Fruit fly (Drosophila melanogaster): ENCODE measurements around the gene side-VII.

dm6 chr3R:9768884-9769283, 29.1 kb upstream of the side-VII start, which contains the start of gene MED6:
- TF ChIP-seq Dad (GFP tag; optimal IDR thresholded peaks at IDR 0.05) (no peak), gfzf (GFP tag; optimal IDR thresholded peaks at IDR 0.05) (no peak), Sry-δ (GFP tag; optimal IDR thresholded peaks at IDR 0.05) (no peak), Tbp (GFP tag; optimal IDR thresholded peaks at IDR 0.05) (no peak), CG9932 (GFP tag; IDR thresholded peaks at IDR 0.05) (no peak), ftz-f1 (GFP tag; optimal IDR thresholded peaks at IDR 0.05) (no peak), ranshi (GFP tag; IDR thresholded peaks at IDR 0.05) (no peak), sens-2 (GFP tag; IDR thresholded peaks at IDR 0.05) (no peak), schlank (tag; optimal IDR thresholded peaks at IDR 0.05) (no peak), Six4 (GFP tag; optimal IDR thresholded peaks at IDR 0.05) (no peak), h (optimal IDR thresholded peaks at IDR 0.05) (no peak), Kr (GFP tag; optimal IDR thresholded peaks at IDR 0.05) (no peak), kay (GFP tag; optimal IDR thresholded peaks at IDR 0.05) (no peak)

All from whole organism, embryonic.